Fruit fly (Drosophila melanogaster) whole organism, embryonic: ENCODE measurements around the gene CG10147.

Experiments used
- CG1024 ChIP-seq: fragments of 200-800 bp; sonication (Bioruptor generic); IDR thresholded peaks from 2 replicates; pipeline ENCODE4 v1.3.6; 2022; ENCODE audit warnings: missing biosample characterization, missing genetic modification characterization
- CG11560 ChIP-seq: fragments of 200-800 bp; sonication (Bioruptor generic); IDR thresholded peaks from 3 replicates; pipeline ENCODE4 v1.3.6; 2022; ENCODE audit warnings: missing biosample characterization, missing genetic modification characterization
- CG12071 ChIP-seq: fragments of 200-800 bp; sonication (Bioruptor generic); optimal IDR thresholded peaks from 3 replicates; lab custom pipeline; 2018; ENCODE audit warnings: missing biosample characterization, mild to moderate bottlenecking, missing genetic modification characterization
- CG15479 ChIP-seq: fragments of 200-800 bp; sonication (Bioruptor generic); optimal IDR thresholded peaks from 3 replicates; lab custom pipeline; 2019; ENCODE audit warnings: missing biosample characterization, mild to moderate bottlenecking, missing genetic modification characterization, moderate library complexity
- CG15601 ChIP-seq: fragments of 200-800 bp; sonication (Bioruptor generic); optimal IDR thresholded peaks from 3 replicates; lab custom pipeline; 2019; ENCODE audit warnings: missing biosample characterization, mild to moderate bottlenecking, missing genetic modification characterization, moderate library complexity
- CG17829 ChIP-seq: fragments of 200-800 bp; optimal IDR thresholded peaks from 2 replicates; lab custom pipeline; 2019; ENCODE audit warnings: missing biosample characterization, mild to moderate bottlenecking, missing genetic modification characterization, moderate library complexity
- CG2116 ChIP-seq: fragments of 200-800 bp; sonication (Bioruptor generic); optimal IDR thresholded peaks from 3 replicates; lab custom pipeline; 2018; ENCODE audit warnings: missing biosample characterization, mild to moderate bottlenecking, missing genetic modification characterization
- CG30020 ChIP-seq: fragments of 200-800 bp; optimal IDR thresholded peaks from 2 replicates; lab custom pipeline; 2019; ENCODE audit warnings: missing biosample characterization, mild to moderate bottlenecking, missing genetic modification characterization, moderate library complexity
- CG32772 ChIP-seq: fragments of 200-800 bp; sonication (Bioruptor generic); IDR thresholded peaks from 2 replicates; pipeline ENCODE4 v1.3.6; 2022; ENCODE audit warnings: missing biosample characterization, missing genetic modification characterization
- CG34376 ChIP-seq: fragments of 200-800 bp; sonication (Bioruptor generic); optimal IDR thresholded peaks from 2 replicates; lab custom pipeline; 2018; ENCODE audit warnings: missing biosample characterization, mild to moderate bottlenecking, missing genetic modification characterization
- CG4424 ChIP-seq: fragments of 200-800 bp; sonication (Bioruptor generic); optimal IDR thresholded peaks from 3 replicates; lab custom pipeline; 2016; ENCODE audit warnings: missing biosample characterization, missing genetic modification characterization
- CG4854 ChIP-seq: fragments of 200-800 bp; sonication (Bioruptor generic); optimal IDR thresholded peaks from 2 replicates; lab custom pipeline; 2016; ENCODE audit warnings: missing biosample characterization, missing genetic modification characterization, inconsistent platforms
- CG5245 ChIP-seq: fragments of 200-800 bp; sonication (Bioruptor generic); optimal IDR thresholded peaks from 3 replicates; lab custom pipeline; 2016; ENCODE audit warnings: missing biosample characterization, missing genetic modification characterization
- CG5953 ChIP-seq: fragments of 200-800 bp; sonication (Bioruptor generic); IDR thresholded peaks from 2 replicates; pipeline ENCODE4 v1.3.6; 2022; ENCODE audit warnings: missing biosample characterization, missing genetic modification characterization
- CG7745 ChIP-seq: fragments of 200-800 bp; sonication (Bioruptor generic); optimal IDR thresholded peaks from 2 replicates; lab custom pipeline; 2018; ENCODE audit warnings: missing biosample characterization, mild to moderate bottlenecking, missing genetic modification characterization, moderate library complexity
- CG8924 ChIP-seq: fragments of 200-800 bp; optimal IDR thresholded peaks from 3 replicates; lab custom pipeline; 2019; ENCODE audit warnings: missing biosample characterization, mild to moderate bottlenecking, missing genetic modification characterization, moderate library complexity
- CG9437 ChIP-seq: fragments of 200-800 bp; sonication (Bioruptor generic); optimal IDR thresholded peaks from 2 replicates; lab custom pipeline; 2018; ENCODE audit warnings: missing biosample characterization, mild to moderate bottlenecking, missing genetic modification characterization
- CG9727 ChIP-seq: fragments of 200-800 bp; sonication (Bioruptor generic); optimal IDR thresholded peaks from 3 replicates; lab custom pipeline; 2017; ENCODE audit warnings: missing biosample characterization, mild to moderate bottlenecking, missing genetic modification characterization
- CG9817 ChIP-seq: fragments of 200-800 bp; sonication (Bioruptor generic); optimal IDR thresholded peaks from 2 replicates; lab custom pipeline; 2018; ENCODE audit warnings: missing biosample characterization, mild to moderate bottlenecking, missing genetic modification characterization, moderate library complexity
- Dek ChIP-seq: fragments of 200-800 bp; sonication (Bioruptor generic); optimal IDR thresholded peaks from 3 replicates; lab custom pipeline; 2019; ENCODE audit warnings: missing biosample characterization, mild to moderate bottlenecking, missing genetic modification characterization, moderate library complexity
- Drgx ChIP-seq: fragments of 200-800 bp; sonication (Bioruptor generic); IDR thresholded peaks from 2 replicates; pipeline ENCODE4 v1.3.6; 2022; ENCODE audit warnings: missing biosample characterization, missing genetic modification characterization
- Hr39 ChIP-seq: fragments of >200 bp; optimal IDR thresholded peaks from 2 replicates; lab custom pipeline; 2017
- MBD-R2 ChIP-seq: fragments of 200-800 bp; sonication (Bioruptor generic); IDR thresholded peaks from 2 replicates; pipeline ENCODE4 v1.3.6; 2022; ENCODE audit warnings: missing biosample characterization, missing genetic modification characterization
- MTF-1 ChIP-seq: fragments of 200-800 bp; sonication (Bioruptor generic); optimal IDR thresholded peaks from 2 replicates; lab custom pipeline; 2018; ENCODE audit warnings: missing biosample characterization, mild to moderate bottlenecking, missing genetic modification characterization, borderline replicate concordance
- Meics ChIP-seq: fragments of 200-800 bp; sonication (Bioruptor generic); optimal IDR thresholded peaks from 2 replicates; lab custom pipeline; 2017; ENCODE audit warnings: missing biosample characterization, mild to moderate bottlenecking, missing genetic modification characterization
- NK7.1 ChIP-seq: fragments of 200-800 bp; sonication (Bioruptor generic); optimal IDR thresholded peaks from 3 replicates; lab custom pipeline; 2016; ENCODE audit warnings: missing biosample characterization, missing genetic modification characterization
- Rx ChIP-seq: fragments of 200-800 bp; sonication (Bioruptor generic); IDR thresholded peaks from 2 replicates; pipeline ENCODE4 v1.3.6; 2022; ENCODE audit warnings: missing biosample characterization, missing genetic modification characterization
- Sox100B ChIP-seq: fragments of 200-800 bp; sonication (Bioruptor generic); optimal IDR thresholded peaks from 3 replicates; lab custom pipeline; 2018; ENCODE audit warnings: missing biosample characterization, mild to moderate bottlenecking, missing genetic modification characterization
- Sox102F ChIP-seq: fragments of 200-800 bp; sonication (Bioruptor generic); optimal IDR thresholded peaks from 2 replicates; lab custom pipeline; 2018; ENCODE audit warnings: missing biosample characterization, mild to moderate bottlenecking, missing genetic modification characterization, moderate library complexity
- Tbp ChIP-seq: fragments of >200 bp; optimal IDR thresholded peaks from 2 replicates; lab custom pipeline; 2018; ENCODE audit warnings: missing biosample characterization, missing genetic modification characterization
- Usf ChIP-seq: fragments of 200-800 bp; sonication (Bioruptor generic); optimal IDR thresholded peaks from 2 replicates; lab custom pipeline; 2017; ENCODE audit warnings: missing genotype, missing biosample characterization, missing genetic modification characterization
- ap ChIP-seq: fragments of 200-800 bp; sonication (Bioruptor generic); IDR thresholded peaks from 2 replicates; pipeline ENCODE4 v1.3.6; 2022; ENCODE audit warnings: missing biosample characterization, missing genetic modification characterization
- chif ChIP-seq, 2 experiments: fragments of 200-800 bp; sonication (Bioruptor generic); optimal IDR thresholded peaks; 3 replicates each; lab custom pipeline; 2016; ENCODE audit warnings: missing biosample characterization in 2 of 2, missing genetic modification characterization in 2 of 2
- chinmo ChIP-seq: fragments of 200-800 bp; sonication (Bioruptor generic); IDR thresholded peaks from 4 replicates; pipeline ENCODE4 v1.3.6; 2022; ENCODE audit warnings: missing biosample characterization, missing genetic modification characterization; ENCODE audit not compliant: partially characterized antibody
- crc ChIP-seq: fragments of 200-800 bp; sonication (Bioruptor generic); optimal IDR thresholded peaks from 2 replicates; lab custom pipeline; 2016; ENCODE audit warnings: missing biosample characterization, missing genetic modification characterization
- da ChIP-seq: fragments of 200-800 bp; sonication (Bioruptor generic); optimal IDR thresholded peaks from 2 replicates; lab custom pipeline; 2016; ENCODE audit warnings: missing biosample characterization, missing genetic modification characterization
- dm ChIP-seq: fragments of 200-800 bp; sonication (Bioruptor generic); optimal IDR thresholded peaks from 3 replicates; lab custom pipeline; 2016; ENCODE audit warnings: missing biosample characterization, missing genetic modification characterization
- eyg ChIP-seq: fragments of 200-800 bp; sonication (Bioruptor generic); optimal IDR thresholded peaks from 3 replicates; lab custom pipeline; 2016; ENCODE audit warnings: missing biosample characterization, missing genetic modification characterization
- gcm ChIP-seq: fragments of 200-800 bp; sonication (Bioruptor generic); optimal IDR thresholded peaks from 2 replicates; lab custom pipeline; 2019; ENCODE audit warnings: missing biosample characterization, mild to moderate bottlenecking, missing genetic modification characterization, moderate library complexity
- grau ChIP-seq: fragments of 200-800 bp; optimal IDR thresholded peaks from 3 replicates; lab custom pipeline; 2019; ENCODE audit warnings: missing biosample characterization, mild to moderate bottlenecking, missing genetic modification characterization, moderate library complexity
- gsb ChIP-seq: fragments of 200-800 bp; sonication (Bioruptor generic); IDR thresholded peaks from 2 replicates; pipeline ENCODE4 v1.3.6; 2022; ENCODE audit warnings: missing biosample characterization, missing genetic modification characterization
- hbn ChIP-seq: fragments of 200-800 bp; sonication (Bioruptor generic); IDR thresholded peaks from 2 replicates; pipeline ENCODE4 v1.3.6; 2022; ENCODE audit warnings: missing biosample characterization, missing genetic modification characterization; ENCODE audit not compliant: partially characterized antibody
- ind ChIP-seq: fragments of 200-800 bp; sonication (Bioruptor generic); optimal IDR thresholded peaks from 3 replicates; lab custom pipeline; 2016; ENCODE audit warnings: missing biosample characterization, missing genetic modification characterization
- oc ChIP-seq: fragments of 200-800 bp; sonication (Bioruptor generic); optimal IDR thresholded peaks from 2 replicates; lab custom pipeline; 2018; ENCODE audit warnings: missing biosample characterization, mild to moderate bottlenecking, missing genetic modification characterization, moderate library complexity
- pita ChIP-seq: fragments of 200-800 bp; sonication (Bioruptor generic); optimal IDR thresholded peaks from 2 replicates; lab custom pipeline; 2017; ENCODE audit warnings: missing biosample characterization, mild to moderate bottlenecking, missing genetic modification characterization
- ranshi ChIP-seq: fragments of 200-800 bp; sonication (Bioruptor generic); IDR thresholded peaks from 2 replicates; pipeline ENCODE4 v1.3.6; 2022; ENCODE audit warnings: missing biosample characterization, missing genetic modification characterization
- sens-2 ChIP-seq: fragments of 200-800 bp; sonication (Bioruptor generic); IDR thresholded peaks from 2 replicates; pipeline ENCODE4 v1.3.6; 2022; ENCODE audit warnings: missing biosample characterization, missing genetic modification characterization
- shn ChIP-seq: fragments of 200-800 bp; sonication (Bioruptor generic); optimal IDR thresholded peaks from 3 replicates; lab custom pipeline; 2016; ENCODE audit warnings: missing biosample characterization, missing genetic modification characterization
- trh ChIP-seq: fragments of 200-800 bp; sonication (Bioruptor generic); optimal IDR thresholded peaks from 2 replicates; lab custom pipeline; 2016; ENCODE audit warnings: missing biosample characterization, missing genetic modification characterization
- z ChIP-seq: fragments of 200-800 bp; sonication (Bioruptor generic); IDR thresholded peaks from 3 replicates; pipeline ENCODE4 v1.3.6; 2022; ENCODE audit warnings: missing biosample characterization, missing genetic modification characterization

The CG10147 gene

DNA sequence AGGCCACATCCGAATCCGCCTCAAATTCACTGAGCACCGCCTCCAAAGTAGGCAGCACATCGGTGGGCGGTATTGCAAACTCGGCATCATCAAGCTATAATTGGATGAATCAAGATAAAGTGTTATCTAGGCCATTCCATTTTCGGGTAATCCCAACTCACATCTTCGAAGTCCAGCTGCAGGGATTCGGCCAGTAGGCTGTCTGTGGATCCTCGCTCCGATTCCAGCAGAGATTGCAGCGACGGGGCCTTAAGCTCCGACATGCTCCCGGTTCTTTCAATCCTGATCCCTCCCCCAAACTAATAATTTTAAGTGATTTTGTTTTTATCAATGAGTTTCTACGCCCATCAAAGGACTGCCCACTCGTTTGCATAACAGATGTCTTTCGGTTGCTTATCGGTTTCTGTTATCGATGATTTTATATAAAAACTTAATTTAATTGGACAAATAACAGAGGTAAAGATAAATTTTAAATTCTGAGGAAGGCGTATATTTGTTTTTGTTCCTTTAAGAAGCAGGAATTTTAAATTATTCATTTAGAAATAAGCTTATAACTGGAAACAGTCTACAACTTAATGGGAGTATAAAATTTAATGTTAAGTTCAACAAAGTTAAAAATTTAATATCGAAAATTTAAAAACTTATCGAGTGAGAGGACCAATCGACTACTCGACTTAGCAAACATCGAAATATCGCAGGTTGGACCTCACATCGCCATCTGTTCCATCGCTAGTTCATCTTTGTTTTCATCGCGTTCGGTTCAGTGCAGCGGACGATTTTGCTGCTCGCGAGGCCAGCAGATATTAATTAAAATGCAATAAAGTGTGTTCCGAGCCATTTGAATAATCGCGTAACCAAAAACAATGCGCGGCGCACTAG lies 6.9 kb upstream of the CG10147 start, which contains the start of the genes Vps8 and sfl (continued):
- TF ChIP-seq chinmo: peak; percentile 80
- no peak for TF ChIP-seq CG9437 (GFP tag; lab: Kevin White, UChicago)
- peak; percentile 31 for TF ChIP-seq CG4424
- no peak for TF ChIP-seq da (GFP tag; lab: Kevin White, UChicago)
- TF ChIP-seq CG5245 (GFP tag; lab: Kevin White, UChicago): no peak
- peak; percentile 68; the same call in 1 of the 2 replicates for TF ChIP-seq hbn (GFP tag; lab: Robert Waterston, UW)
- TF ChIP-seq MBD-R2 (GFP tag; lab: Robert Waterston, UW): peak; percentile 44; the same call in 1 of the 2 replicates
- no peak for TF ChIP-seq sens-2 (GFP tag; lab: Robert Waterston, UW)
- no peak for TF ChIP-seq CG30020 (tag; lab: Kevin White, UChicago)
- TF ChIP-seq CG9817 (tag; lab: Kevin White, UChicago): no peak
- peak; percentile 11 for TF ChIP-seq Dek (tag; lab: Kevin White, UChicago)
- no peak for TF ChIP-seq Usf (GFP tag; lab: Kevin White, UChicago)
- TF ChIP-seq CG17829 (tag; lab: Kevin White, UChicago): peak; percentile 51
- TF ChIP-seq Tbp: no peak
- TF ChIP-seq MTF-1 (GFP tag; lab: Kevin White, UChicago): peak; percentile 16
- no peak for TF ChIP-seq eyg (GFP tag; lab: Kevin White, UChicago)
- no peak for TF ChIP-seq CG4854
- TF ChIP-seq ind (GFP tag; lab: Kevin White, UChicago): peak; percentile 28
- peak; percentile 15 for TF ChIP-seq Sox102F (GFP tag; lab: Kevin White, UChicago)
- TF ChIP-seq gcm (GFP tag; lab: Kevin White, UChicago): no peak
- TF ChIP-seq pita (GFP tag; lab: Kevin White, UChicago): no peak
- TF ChIP-seq shn (GFP tag; lab: Kevin White, UChicago): peak; percentile 29
- TF ChIP-seq CG9727 (GFP tag; lab: Kevin White, UChicago): peak; percentile 35
- peak; percentile 4 for TF ChIP-seq CG15601 (tag; lab: Kevin White, UChicago)
- TF ChIP-seq Drgx (GFP tag; lab: Robert Waterston, UW): no peak
- no peak for TF ChIP-seq CG7745
- no peak for TF ChIP-seq crc (GFP tag; lab: Kevin White, UChicago)
- TF ChIP-seq chif (GFP tag; optimal IDR thresholded peaks at IDR 0.05; lab: Kevin White, UChicago): no peak
- TF ChIP-seq ranshi (GFP tag; lab: Robert Waterston, UW): peak; percentile 36; the same call in 1 of the 2 replicates
- TF ChIP-seq CG34376 (GFP tag; lab: Kevin White, UChicago): peak; percentile 51
- no peak for TF ChIP-seq gsb (GFP tag; lab: Robert Waterston, UW)
- peak; percentile 6 for TF ChIP-seq oc (tag; lab: Kevin White, UChicago)
- no peak for TF ChIP-seq z
- TF ChIP-seq CG5953 (GFP tag; lab: Robert Waterston, UW): no peak
- TF ChIP-seq dm (GFP tag; lab: Kevin White, UChicago): no peak
- TF ChIP-seq trh (GFP tag; lab: Kevin White, UChicago): no peak
- TF ChIP-seq Rx (GFP tag; lab: Robert Waterston, UW): no peak
- TF ChIP-seq CG11560 (tag; lab: Robert Waterston, UW): peak; percentile 98
- TF ChIP-seq Meics (GFP tag; lab: Kevin White, UChicago): no peak
- no peak for TF ChIP-seq Hr39 (lab: Kevin White, UChicago)
- TF ChIP-seq CG1024 (GFP tag; lab: Robert Waterston, UW): no peak
- TF ChIP-seq NK7.1 (GFP tag; lab: Kevin White, UChicago): no peak
- TF ChIP-seq grau: peak; percentile 33
- no peak for TF ChIP-seq CG15479
- peak; percentile 26 for TF ChIP-seq Sox100B (GFP tag; lab: Kevin White, UChicago)
- peak; percentile 34 for TF ChIP-seq CG8924
- TF ChIP-seq CG12071: no peak
- TF ChIP-seq ap: no peak
- peak; percentile 90 for TF ChIP-seq CG2116
- TF ChIP-seq CG32772 (GFP tag; lab: Robert Waterston, UW): no peak
